Worm (Caenorhabditis elegans): ENCODE data around the gene nlp-21.

The nlp-21 gene

DNA sequence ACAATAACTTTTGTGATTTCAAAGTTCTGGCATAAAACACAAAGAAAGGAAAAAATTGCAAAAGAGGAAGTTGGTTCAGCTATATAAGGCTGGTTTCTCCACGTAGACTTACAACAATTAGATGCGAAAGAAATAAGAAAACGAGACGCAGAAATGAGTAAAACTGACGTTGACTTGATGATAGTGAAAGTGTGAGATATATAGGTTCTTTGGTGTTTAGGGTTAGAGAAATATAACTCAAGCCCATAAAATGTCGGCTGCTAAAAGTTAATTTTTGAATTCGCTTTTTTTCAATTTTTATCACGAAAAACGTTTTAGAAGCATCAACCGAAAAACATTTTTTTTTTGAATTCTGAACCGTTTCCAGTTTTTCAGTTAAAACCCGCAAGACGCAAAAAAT is 14.6 kb downstream of the nlp-21 start:
- TF ChIP-seq ceh-18 (tag; optimal IDR thresholded peaks at IDR 0.05) (no peak), sox-2 (GFP tag; IDR thresholded peaks at IDR 0.05) (no peak), lin-11 (tag; optimal IDR thresholded peaks at IDR 0.05) (no peak), unc-55 (GFP tag; optimal IDR thresholded peaks at IDR 0.05) (no peak), gmeb-2 (tag; optimal IDR thresholded peaks at IDR 0.05) (no peak), tbx-2 (tag; optimal IDR thresholded peaks at IDR 0.05) (no peak)

DNA sequence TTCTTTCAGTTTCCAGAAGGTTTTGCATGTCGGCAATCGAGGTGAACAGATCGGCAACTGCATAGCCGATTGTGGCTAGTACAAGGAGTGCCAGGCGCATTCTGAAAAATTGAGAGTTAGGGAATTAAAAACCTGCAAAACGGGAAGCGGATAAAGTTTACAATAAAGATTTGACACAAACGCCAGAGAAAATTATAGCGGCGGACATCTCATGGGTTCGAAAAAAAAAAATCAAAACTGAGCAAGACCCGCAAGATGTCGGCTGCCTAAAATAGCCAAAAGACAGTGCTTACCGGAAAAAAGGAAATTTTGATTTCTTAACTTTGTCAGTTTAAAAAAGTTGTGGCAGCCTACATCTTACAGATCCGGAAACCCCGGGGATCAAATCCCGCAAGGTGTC is 15.2 kb downstream of the nlp-21 start, which contains the start of gene dpy-18:
TSS of gene dpy-18 (minus strand) at position 101 of the 400 bp plus-strand sequence.
- no peak for TF ChIP-seq ahr-1 (tag; optimal IDR thresholded peaks at IDR 0.05)

DNA sequence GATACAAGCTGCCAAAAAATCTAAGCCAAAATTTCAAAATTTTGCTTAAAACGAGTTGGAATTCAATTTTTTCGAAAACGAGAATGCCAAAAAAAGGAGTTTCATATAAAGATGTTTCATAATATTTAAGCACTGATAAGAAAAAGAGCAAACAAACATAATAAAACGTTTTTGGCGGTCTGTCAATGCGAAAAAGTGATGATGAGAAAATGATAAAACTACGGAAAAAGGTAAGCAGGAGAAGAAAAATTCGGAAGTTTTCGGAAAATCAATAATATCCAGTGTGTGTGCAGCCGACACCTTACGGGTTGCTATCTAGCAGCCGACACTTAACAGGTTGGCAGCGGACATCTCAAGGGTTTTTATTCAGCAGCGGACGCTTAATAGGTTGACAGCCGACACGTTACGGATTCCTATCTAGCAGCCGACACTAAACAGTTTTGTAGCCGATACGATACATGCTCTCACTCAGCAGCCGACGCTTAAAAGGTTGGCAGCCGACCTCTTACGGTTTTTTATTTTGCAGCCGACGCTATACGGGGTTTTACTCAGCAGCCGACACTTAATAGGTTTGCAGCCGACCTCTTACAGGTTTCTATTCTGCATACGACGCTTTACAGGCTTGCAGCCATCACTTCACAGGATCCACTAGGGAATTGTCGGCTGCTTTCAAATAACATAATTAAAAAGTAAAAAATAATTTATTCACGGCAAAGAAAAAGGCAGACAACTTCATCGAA is 20.7 kb downstream of the nlp-21 start:
- TF ChIP-seq unc-42 (tag; optimal IDR thresholded peaks at IDR 0.05) (no peak), eyg-1 (tag; optimal IDR thresholded peaks at IDR 0.05) (no peak), ets-4 (tag; optimal IDR thresholded peaks at IDR 0.05) (no peak), Y22D7AL.16 (tag; optimal IDR thresholded peaks at IDR 0.05) (no peak), K09A11.1 (tag; optimal IDR thresholded peaks at IDR 0.05; ENCODE audit: insufficient read depth) (no peak), tbx-2 (tag; optimal IDR thresholded peaks at IDR 0.05) (no peak), elt-2 (tag; optimal IDR thresholded peaks at IDR 0.05) (no peak)

DNA sequence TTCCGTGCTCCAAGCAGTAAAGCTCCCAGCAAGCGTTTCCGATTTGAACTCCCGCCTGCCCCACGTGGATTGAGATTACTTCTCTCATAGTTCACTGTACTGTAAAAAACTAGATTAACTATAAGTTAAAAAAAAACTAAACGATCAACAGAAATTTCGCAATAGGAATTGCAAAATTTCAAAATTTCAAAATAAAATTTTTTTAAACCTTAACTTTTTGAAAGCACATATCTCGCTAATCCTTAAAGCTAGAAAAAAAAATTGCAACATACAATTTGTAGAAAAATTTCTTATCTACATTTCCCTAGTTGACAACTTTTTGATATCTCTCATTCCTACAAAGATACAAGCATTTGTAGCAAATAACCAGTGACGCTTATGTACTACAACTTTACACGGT is 21.4 kb downstream of the nlp-21 start, which contains the start of gene tba-7:
TSS of gene tba-7 (minus strand) at position 101 of the 400 bp plus-strand sequence.
- TF ChIP-seq ceh-48 (tag; optimal IDR thresholded peaks at IDR 0.05), result no peak
- TF ChIP-seq ceh-24 (tag; optimal IDR thresholded peaks at IDR 0.05), result no peak
- TF ChIP-seq dmd-4 (tag; optimal IDR thresholded peaks at IDR 0.05; ENCODE audit: borderline replicate concordance), result no peak
- TF ChIP-seq zip-5 (tag; optimal IDR thresholded peaks at IDR 0.05), result no peak
- TF ChIP-seq ceh-18 (tag; optimal IDR thresholded peaks at IDR 0.05), result no peak
- TF ChIP-seq dve-1 (tag; optimal IDR thresholded peaks at IDR 0.05), result no peak
- TF ChIP-seq odd-2 (tag; optimal IDR thresholded peaks at IDR 0.05), result no peak
- TF ChIP-seq ceh-30 (tag; optimal IDR thresholded peaks at IDR 0.05), result no peak

ce11 chrIII:11371236-11371635 is 21.8 kb downstream of the nlp-21 start:
- TF ChIP-seq ceh-45 (GFP tag; IDR thresholded peaks at IDR 0.05) (peak; percentile 68; the same call in 1 of the 2 replicates), ama-1 (optimal IDR thresholded peaks at IDR 0.05) (no peak), pha-2 (tag; optimal IDR thresholded peaks at IDR 0.05) (peak; percentile 87), hlh-6 (tag; optimal IDR thresholded peaks at IDR 0.05) (peak; percentile 95), nfya-1 (tag; optimal IDR thresholded peaks at IDR 0.05) (peak; percentile 69), pqm-1 (tag; optimal IDR thresholded peaks at IDR 0.05) (peak; percentile 27), npax-4 (tag; optimal IDR thresholded peaks at IDR 0.05) (peak; percentile 72), tbx-7 (tag; optimal IDR thresholded peaks at IDR 0.05) (peak; percentile 47), ttx-3 (tag; optimal IDR thresholded peaks at IDR 0.05) (peak; percentile 84), gmeb-2 (tag; optimal IDR thresholded peaks at IDR 0.05) (peak; percentile 90), Y22D7AL.16 (tag; optimal IDR thresholded peaks at IDR 0.05) (peak; percentile 91), ceh-18 (tag; optimal IDR thresholded peaks at IDR 0.05) (peak; percentile 79), nhr-232 (tag; optimal IDR thresholded peaks at IDR 0.05) (peak; percentile 88), zip-5 (tag; optimal IDR thresholded peaks at IDR 0.05) (peak; percentile 60), hlh-30 (tag; optimal IDR thresholded peaks at IDR 0.05; ENCODE audit: insufficient read depth) (peak; percentile 53), sox-4 (tag; optimal IDR thresholded peaks at IDR 0.05) (peak; percentile 90), unc-86 (tag; optimal IDR thresholded peaks at IDR 0.05) (peak; percentile 80), ceh-48 (tag; optimal IDR thresholded peaks at IDR 0.05) (peak; percentile 75), rnt-1 (tag; optimal IDR thresholded peaks at IDR 0.05) (peak; percentile 69), dmd-4 (tag; optimal IDR thresholded peaks at IDR 0.05; ENCODE audit: borderline replicate concordance) (peak; percentile 74), ceh-30 (tag; optimal IDR thresholded peaks at IDR 0.05) (no peak), ceh-14 (tag; optimal IDR thresholded peaks at IDR 0.05) (peak; percentile 80), fkh-6 (tag; optimal IDR thresholded peaks at IDR 0.05) (peak; percentile 88), fax-1 (tag; optimal IDR thresholded peaks at IDR 0.05) (peak; percentile 77), K09A11.1 (tag; optimal IDR thresholded peaks at IDR 0.05; ENCODE audit: insufficient read depth) (peak; percentile 65), nhr-11 (tag; optimal IDR thresholded peaks at IDR 0.05) (no peak), pag-3 (tag; optimal IDR thresholded peaks at IDR 0.05; ENCODE audit: borderline replicate concordance) (peak; percentile 50), sox-2 (GFP tag; IDR thresholded peaks at IDR 0.05) (peak; percentile 76), ceh-6 (GFP tag; optimal IDR thresholded peaks at IDR 0.05) (peak; percentile 93), lin-11 (tag; optimal IDR thresholded peaks at IDR 0.05) (peak; percentile 82), ceh-2 (tag; optimal IDR thresholded peaks at IDR 0.05) (peak; percentile 71), ahr-1 (tag; optimal IDR thresholded peaks at IDR 0.05) (peak; percentile 71), syd-9 (tag; optimal IDR thresholded peaks at IDR 0.05) (peak; percentile 76)
